Worm (Caenorhabditis elegans): ENCODE measurements around the gene str-101.

- TF ChIP-seq snpc-4 (tag; optimal IDR thresholded peaks at IDR 0.05) (no peak), nhr-76 (tag; optimal IDR thresholded peaks at IDR 0.05) (no peak), mep-1 (tag; optimal IDR thresholded peaks at IDR 0.05) (no peak), unc-62 (GFP tag; optimal IDR thresholded peaks at IDR 0.05) (no peak), nhr-237 (tag; optimal IDR thresholded peaks at IDR 0.05) (no peak), mab-5 (tag; optimal IDR thresholded peaks at IDR 0.05) (no peak), lin-32 (GFP tag; optimal IDR thresholded peaks at IDR 0.05) (no peak), nhr-28 (tag; optimal IDR thresholded peaks at IDR 0.05) (no peak), blmp-1 (tag; optimal IDR thresholded peaks at IDR 0.05) (no peak), elt-3 (tag; optimal IDR thresholded peaks at IDR 0.05) (no peak), drap-1 (GFP tag; optimal IDR thresholded peaks at IDR 0.05) (no peak), ztf-11 (tag; optimal IDR thresholded peaks at IDR 0.05) (no peak)
These were observed 50.8 kb downstream of the str-101 start for ce11 chrV:15661003-15661402.

All from whole organism, mixed stage, embryonic.